Worm (Caenorhabditis elegans) whole organism, L4 larva: Measurements from ENCODE around the gene clec-160.

ENCODE experiments used
- vab-7 ChIP-seq: fragments of 200-800 bp; sonication (Bioruptor generic); IDR thresholded peaks from 2 replicates; pipeline ENCODE4 v1.3.6; 2022; ENCODE audit warnings: missing genetic modification reagents, missing genetic modification characterization, missing compliant biosample characterization
- zfp-2 ChIP-seq: sonication (generic microtip); optimal IDR thresholded peaks from 2 replicates; lab custom pipeline; 2016; ENCODE audit warnings: mild to moderate bottlenecking, missing genetic modification characterization, missing compliant biosample characterization

DNA sequence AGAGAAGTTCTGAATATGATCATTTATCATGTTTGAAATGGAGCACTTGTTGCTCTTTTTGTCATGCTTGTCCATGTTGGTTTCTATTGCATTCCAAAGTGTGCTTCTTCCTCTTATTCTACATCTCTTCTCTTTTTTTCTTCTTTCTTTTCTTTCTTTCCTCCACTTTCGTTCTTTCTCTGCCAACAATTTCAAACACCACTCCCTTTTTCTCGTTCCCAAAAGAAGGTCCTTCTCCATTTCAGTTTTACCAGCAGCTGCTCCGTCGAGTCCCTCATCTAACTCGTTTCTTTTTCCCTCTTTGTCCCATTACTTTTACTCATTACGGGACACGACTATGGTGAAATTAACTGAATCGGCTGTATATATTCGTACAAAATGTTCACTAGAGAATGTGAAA lies 20.8 kb downstream of the clec-160 start, which contains the start of gene F09G8.5:
- no peak for TF ChIP-seq vab-7 (GFP tag; lab: Robert Waterston, UW)
- no peak for TF ChIP-seq zfp-2 (tag; lab: Kevin White, UChicago)
